Worm (Caenorhabditis elegans) whole organism, L4 larva: Measurements from ENCODE around the gene ugt-64.

Experiments used
- ceh-20 ChIP-seq: fragments of 200-800 bp; sonication (Bioruptor generic); IDR thresholded peaks from 2 replicates; pipeline ENCODE4 v1.3.6; 2022; ENCODE audit warnings: missing genetic modification reagents, missing genetic modification characterization, missing compliant biosample characterization
- daf-16 ChIP-seq, 3 experiments: sonication (generic microtip); optimal IDR thresholded peaks; 2 replicates each; lab custom pipeline; 2016 to 2017; ENCODE audit warnings: missing genetic modification characterization in 3 of 3, missing genetic modification reagents in 3 of 3, mild to moderate bottlenecking in 2 of 3, missing compliant biosample characterization in 2 of 3, missing biosample characterization in 1 of 3, moderate library complexity in 1 of 3
- lin-13 ChIP-seq: fragments of 150-350 bp; optimal IDR thresholded peaks from 2 replicates; lab custom pipeline; 2014; ENCODE audit warnings: missing biosample characterization, missing genetic modification reagents, missing genetic modification characterization
- madf-9 ChIP-seq: fragments of 200-800 bp; sonication (Bioruptor generic); conservative IDR thresholded peaks from 2 replicates; pipeline ENCODE4 v1.3.6; 2022; ENCODE audit warnings: missing genetic modification reagents, missing genetic modification characterization, missing compliant biosample characterization
- nhr-42 ChIP-seq: fragments of 200-800 bp; sonication (Bioruptor generic); IDR thresholded peaks from 2 replicates; pipeline ENCODE4 v1.3.6; 2022; ENCODE audit warnings: missing genetic modification characterization, missing compliant biosample characterization
- snpc-4 ChIP-seq: fragments of 150-350 bp; optimal IDR thresholded peaks from 2 replicates; lab custom pipeline; 2014; ENCODE audit warnings: missing biosample characterization, missing genetic modification characterization
- unc-39 ChIP-seq: sonication (generic microtip); optimal IDR thresholded peaks from 2 replicates; lab custom pipeline; 2017; ENCODE audit warnings: missing biosample characterization, missing genetic modification characterization

DNA sequence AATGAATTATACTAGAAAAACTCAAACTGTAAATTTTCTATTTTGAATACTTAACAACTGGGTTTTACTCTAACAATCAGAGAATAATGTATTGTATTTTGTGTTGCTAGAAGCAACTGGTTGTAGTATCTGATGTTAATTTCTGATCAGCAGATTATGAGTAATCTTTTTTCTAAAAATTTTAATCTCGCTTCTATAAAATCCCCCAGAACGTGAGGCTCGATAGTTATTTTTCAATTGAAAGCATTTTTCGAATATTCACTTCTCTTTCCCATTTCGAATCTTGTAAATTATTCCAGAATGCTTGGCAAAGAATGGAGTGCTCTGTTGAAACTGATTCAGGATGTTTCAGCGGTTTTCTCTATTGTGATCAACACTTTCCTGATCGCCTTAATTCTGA lies 11.7 kb upstream of the ugt-64 start, which contains the start of gene str-227:
- TF ChIP-seq daf-16 (GFP tag; optimal IDR thresholded peaks at IDR 0.05; lab: Kevin White, UChicago) (no peak), daf-16 (tag; optimal IDR thresholded peaks at IDR 0.05; lab: Kevin White, UChicago) (no peak), unc-39 (tag; lab: Kevin White, UChicago) (no peak), lin-13 (GFP tag; lab: Kevin White, UChicago) (no peak), nhr-42 (no peak), ceh-20 (GFP tag; lab: Robert Waterston, UW) (no peak), madf-9 (GFP tag; lab: Robert Waterston, UW) (no peak), snpc-4 (tag; lab: Kevin White, UChicago) (no peak)
